Worm (Caenorhabditis elegans) whole organism, L1 larva: ENCODE results near the gene Y82E9BL.1.

ENCODE experiments used
- lsy-2 ChIP-seq, 2 experiments: fragments of 150-350 bp; optimal IDR thresholded peaks; 2 replicates each; lab custom pipeline; 2014; ENCODE audit warnings: missing biosample characterization in 2 of 2, missing genetic modification characterization in 2 of 2
- pag-3 ChIP-seq: sonication (generic microtip); optimal IDR thresholded peaks from 2 replicates; lab custom pipeline; 2017; ENCODE audit warnings: missing genetic modification characterization, mild to moderate bottlenecking, missing compliant biosample characterization, antibody characterized with exemption, borderline replicate concordance; ENCODE audit not compliant: insufficient read depth
- pqm-1 ChIP-seq: sonication (generic microtip); optimal IDR thresholded peaks from 3 replicates; lab custom pipeline; 2017; ENCODE audit warnings: missing biosample characterization, missing genetic modification characterization

DNA sequence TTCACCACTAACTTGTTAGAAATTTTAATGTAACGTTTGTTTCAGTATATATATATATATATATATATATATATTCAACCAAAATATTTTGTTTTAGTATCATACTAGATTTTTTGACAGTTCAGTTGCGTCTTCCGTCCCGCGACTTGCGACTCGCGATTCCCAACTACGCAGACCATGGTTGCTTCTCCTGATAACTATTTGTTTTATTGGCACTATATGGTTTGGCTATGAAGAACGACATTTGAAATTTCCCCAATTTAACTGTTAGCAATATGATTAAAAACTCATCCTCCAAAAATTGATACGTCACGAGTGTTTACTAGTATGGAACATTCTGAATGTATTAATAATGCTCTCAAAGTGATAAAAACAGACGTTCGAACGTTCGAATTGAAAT, 29.5 kb upstream of the Y82E9BL.1 start:
- TF ChIP-seq pqm-1 (no peak), lsy-2 (tag; optimal IDR thresholded peaks at IDR 0.05; lab: Kevin White, UChicago) (no peak), pag-3 (no peak)
